Worm (Caenorhabditis elegans) whole organism, late embryonic: ENCODE data around the gene C29F7.1.

ENCODE experiments used
- C08G9.2 ChIP-seq: sonication (generic microtip); optimal IDR thresholded peaks from 2 replicates; lab custom pipeline; 2016; ENCODE audit warnings: mild to moderate bottlenecking, missing genetic modification characterization, moderate library complexity, missing compliant biosample characterization
- ama-1 ChIP-seq: fragments of 150-350 bp; optimal IDR thresholded peaks from 2 replicates; lab custom pipeline; 2014
- ceh-2 ChIP-seq: sonication (generic microtip); optimal IDR thresholded peaks from 2 replicates; lab custom pipeline; 2016; ENCODE audit warnings: missing genotype, missing genetic modification characterization, missing compliant biosample characterization
- ceh-24 ChIP-seq: sonication (generic microtip); optimal IDR thresholded peaks from 2 replicates; lab custom pipeline; 2016; ENCODE audit warnings: mild to moderate bottlenecking, missing genetic modification characterization, missing compliant biosample characterization
- ceh-31 ChIP-seq: sonication (generic microtip); optimal IDR thresholded peaks from 2 replicates; lab custom pipeline; 2016; ENCODE audit warnings: missing genetic modification characterization, missing compliant biosample characterization
- dve-1 ChIP-seq: sonication (generic microtip); optimal IDR thresholded peaks from 2 replicates; lab custom pipeline; 2017; ENCODE audit warnings: antibody characterized with exemption, mild to moderate bottlenecking, missing genetic modification characterization, missing compliant biosample characterization
- fkh-6 ChIP-seq: sonication (generic microtip); optimal IDR thresholded peaks from 2 replicates; lab custom pipeline; 2016; ENCODE audit warnings: missing genetic modification characterization, missing compliant biosample characterization
- mec-3 ChIP-seq: sonication (generic microtip); optimal IDR thresholded peaks from 2 replicates; lab custom pipeline; 2016; ENCODE audit warnings: borderline replicate concordance, missing genetic modification characterization, missing compliant biosample characterization
- pat-9 ChIP-seq: fragments of 200-800 bp; sonication (Bioruptor generic); optimal IDR thresholded peaks from 2 replicates; lab custom pipeline; 2018; ENCODE audit warnings: mild to moderate bottlenecking, missing genetic modification characterization, moderate library complexity, missing compliant biosample characterization
- pax-1 ChIP-seq: fragments of 150-350 bp; optimal IDR thresholded peaks from 2 replicates; lab custom pipeline; 2014; ENCODE audit warnings: missing biosample characterization, missing genetic modification characterization
- pqm-1 ChIP-seq: sonication (generic microtip); optimal IDR thresholded peaks from 2 replicates; lab custom pipeline; 2016; ENCODE audit warnings: missing genetic modification characterization, missing compliant biosample characterization
- rnt-1 ChIP-seq: sonication (generic microtip); optimal IDR thresholded peaks from 2 replicates; lab custom pipeline; 2016; ENCODE audit warnings: missing genetic modification characterization, missing compliant biosample characterization
- sox-4 ChIP-seq: sonication (generic microtip); optimal IDR thresholded peaks from 2 replicates; lab custom pipeline; 2017; ENCODE audit warnings: mild to moderate bottlenecking, missing genetic modification characterization, inconsistent platforms, missing compliant biosample characterization
- tbx-7 ChIP-seq: sonication (generic microtip); optimal IDR thresholded peaks from 2 replicates; lab custom pipeline; 2016; ENCODE audit warnings: missing genotype, missing genetic modification characterization, missing compliant biosample characterization

DNA sequence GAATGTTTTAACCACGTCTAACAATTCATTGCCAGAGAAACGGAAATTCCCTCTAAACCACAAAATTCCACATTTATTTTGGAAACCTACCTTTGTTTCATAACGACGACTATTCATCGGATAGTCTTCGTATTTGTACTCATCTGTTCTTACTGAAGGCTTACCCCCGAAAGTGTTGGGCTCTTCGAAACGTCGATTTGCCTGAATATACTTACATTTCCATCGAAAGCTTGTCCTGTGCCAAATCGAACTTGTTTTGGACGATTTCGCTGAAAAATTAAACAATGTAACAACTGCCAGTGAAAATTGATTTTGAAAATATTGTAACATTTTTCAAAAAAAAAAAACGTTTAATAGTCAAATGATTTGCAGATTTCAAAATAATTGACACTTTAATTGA is 52.8 kb downstream of the C29F7.1 start, which contains the start of gene F02D10.3:
- TF ChIP-seq ama-1 (lab: Kevin White, UChicago) (no peak), sox-4 (tag; lab: Kevin White, UChicago) (no peak), ceh-31 (tag; lab: Kevin White, UChicago) (no peak), mec-3 (tag; lab: Kevin White, UChicago) (no peak), ceh-24 (no peak), pqm-1 (tag; lab: Kevin White, UChicago) (no peak), pat-9 (tag; lab: Kevin White, UChicago) (no peak), rnt-1 (tag; lab: Kevin White, UChicago) (no peak), dve-1 (tag; lab: Kevin White, UChicago) (no peak), pax-1 (tag; lab: Kevin White, UChicago) (no peak), C08G9.2 (tag; lab: Kevin White, UChicago) (no peak), fkh-6 (no peak), tbx-7 (tag; lab: Kevin White, UChicago) (no peak), ceh-2 (no peak)
